Fruit fly (Drosophila melanogaster): ENCODE data around the gene sima.

DNA sequence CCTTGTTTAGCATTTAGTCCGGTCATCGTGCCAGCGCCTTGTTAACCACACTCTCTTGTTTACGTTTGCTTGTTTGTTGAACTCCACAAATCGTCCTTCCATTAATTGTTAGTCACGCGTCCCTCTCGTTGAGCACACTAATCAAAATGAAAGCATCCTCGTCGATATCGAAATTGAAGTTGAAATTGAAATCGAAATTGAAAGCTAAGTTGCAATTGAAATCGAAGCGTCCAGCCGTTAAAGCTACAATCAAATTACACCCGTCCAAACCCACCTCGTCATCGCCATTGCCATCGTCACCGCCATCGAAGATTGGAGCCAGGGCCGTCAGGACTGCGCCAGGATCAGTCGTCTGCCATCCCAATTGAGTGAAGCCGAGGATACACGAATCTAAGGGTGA lies 34.7 kb upstream of the sima start:
- TF ChIP-seq rn (GFP tag; IDR thresholded peaks at IDR 0.05) = no peak
- TF ChIP-seq CG14655 (GFP tag; optimal IDR thresholded peaks at IDR 0.05) = no peak
- TF ChIP-seq CG8301 (tag; optimal IDR thresholded peaks at IDR 0.05) = no peak
- TF ChIP-seq Ets98B (GFP tag; IDR thresholded peaks at IDR 0.05) = no peak
- TF ChIP-seq EcR (GFP tag; optimal IDR thresholded peaks at IDR 0.05) = no peak

Data from whole organism, pupa.